Worm (Caenorhabditis elegans) whole organism, early embryonic: ENCODE results near the gene nhr-201.

Experiments
- B0310.2 ChIP-seq: sonication (generic microtip); optimal IDR thresholded peaks from 2 replicates; lab custom pipeline; 2016; ENCODE audit warnings: mild to moderate bottlenecking, missing genetic modification characterization, missing compliant biosample characterization
- F13C5.2 ChIP-seq: sonication (generic microtip); optimal IDR thresholded peaks from 2 replicates; lab custom pipeline; 2017; ENCODE audit warnings: mild to moderate bottlenecking, missing genetic modification characterization, inconsistent platforms, missing compliant biosample characterization
- aly-1 ChIP-seq: sonication (generic microtip); optimal IDR thresholded peaks from 2 replicates; lab custom pipeline; 2016; ENCODE audit warnings: missing genetic modification characterization, missing compliant biosample characterization
- ama-1 ChIP-seq: fragments of 150-350 bp; optimal IDR thresholded peaks from 2 replicates; lab custom pipeline; 2014
- ceh-13 ChIP-seq: fragments of 200-800 bp; sonication (Bioruptor generic); optimal IDR thresholded peaks from 2 replicates; lab custom pipeline; 2018; ENCODE audit warnings: mild to moderate bottlenecking, missing genetic modification characterization, missing compliant biosample characterization
- ceh-36 ChIP-seq: sonication (generic microtip); optimal IDR thresholded peaks from 2 replicates; lab custom pipeline; 2016; ENCODE audit warnings: missing genetic modification characterization, inconsistent platforms, missing compliant biosample characterization
- ets-7 ChIP-seq: sonication (generic microtip); optimal IDR thresholded peaks from 2 replicates; lab custom pipeline; 2016; ENCODE audit warnings: missing genotype, missing genetic modification characterization, missing compliant biosample characterization
- flt-1 ChIP-seq: fragments of 200-800 bp; sonication (Bioruptor generic); IDR thresholded peaks from 2 replicates; pipeline ENCODE4 v1.3.6; 2022; ENCODE audit warnings: missing genetic modification characterization, missing compliant biosample characterization
- hmbx-1 ChIP-seq: sonication (generic microtip); optimal IDR thresholded peaks from 2 replicates; lab custom pipeline; 2016; ENCODE audit warnings: mild to moderate bottlenecking, missing genetic modification characterization, missing compliant biosample characterization
- hmg-4 ChIP-seq: fragments of 200-800 bp; sonication (Bioruptor generic); optimal IDR thresholded peaks from 2 replicates; lab custom pipeline; 2018; ENCODE audit warnings: mild to moderate bottlenecking, missing genetic modification characterization, missing compliant biosample characterization
- hnd-1 ChIP-seq: sonication (generic microtip); optimal IDR thresholded peaks from 2 replicates; lab custom pipeline; 2016; ENCODE audit warnings: missing genetic modification characterization, missing compliant biosample characterization
- pes-1 ChIP-seq: fragments of 200-800 bp; sonication (Bioruptor generic); IDR thresholded peaks from 2 replicates; pipeline ENCODE4 v1.3.6; 2022; ENCODE audit warnings: missing genetic modification reagents, missing genetic modification characterization, missing compliant biosample characterization
- scrt-1 ChIP-seq: fragments of 200-800 bp; sonication (Bioruptor generic); IDR thresholded peaks from 2 replicates; pipeline ENCODE4 v1.3.6; 2022; ENCODE audit warnings: missing genetic modification characterization, missing compliant biosample characterization
- sea-1 ChIP-seq: fragments of 200-800 bp; sonication (Bioruptor generic); conservative IDR thresholded peaks from 2 replicates; pipeline ENCODE4 v1.3.6; 2022; ENCODE audit warnings: missing genetic modification characterization, missing compliant biosample characterization
- tbx-11 ChIP-seq: fragments of 200-800 bp; sonication (Bioruptor generic); IDR thresholded peaks from 2 replicates; pipeline ENCODE4 v1.3.6; 2022; ENCODE audit warnings: missing genetic modification characterization, missing compliant biosample characterization
- tbx-37 ChIP-seq: fragments of 200-800 bp; sonication (Bioruptor generic); conservative IDR thresholded peaks from 2 replicates; pipeline ENCODE4 v1.3.6; 2022; ENCODE audit warnings: missing genetic modification reagents, missing genetic modification characterization, missing compliant biosample characterization
- tra-4 ChIP-seq: sonication (generic microtip); optimal IDR thresholded peaks from 2 replicates; lab custom pipeline; 2017; ENCODE audit warnings: missing genetic modification characterization, missing compliant biosample characterization

The nhr-201 gene

ce11 chrV:468460-468859, 3.8 kb downstream of the nhr-201 start, which contains the start of gene srbc-57:
Gene srbc-57, minus strand, starts transcription at chrV:468560.
- TF ChIP-seq flt-1 (no peak), aly-1 (tag; lab: Kevin White, UChicago) (no peak), F13C5.2 (tag; lab: Kevin White, UChicago) (no peak)

DNA sequence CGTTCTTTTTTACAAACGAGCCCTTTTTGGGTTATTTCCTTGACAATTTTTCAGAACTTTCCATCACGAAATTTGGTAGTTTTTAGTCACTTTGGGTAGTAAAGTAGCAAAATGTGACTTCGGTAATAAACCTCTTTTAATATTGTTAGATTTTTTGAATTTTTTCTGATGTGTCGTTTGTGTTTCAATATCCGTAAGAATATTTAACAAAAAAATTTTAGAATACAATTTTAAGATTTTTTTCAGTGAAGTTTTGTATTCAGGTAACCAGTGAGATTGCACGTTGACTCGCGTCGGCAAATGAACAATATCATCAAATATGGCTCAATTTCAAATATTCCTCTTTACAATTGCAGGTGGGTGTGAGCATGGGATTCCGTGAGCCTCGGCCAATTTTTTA, 8.0 kb downstream of the nhr-201 start, which contains the start of gene srt-31:
Gene srt-31 (plus strand): TSS at position 301 of the 400 bp plus-strand sequence.
- no peak for TF ChIP-seq tbx-37 (GFP tag; lab: Robert Waterston, UW)

ce11 chrV:474516-474915, 9.9 kb downstream of the nhr-201 start, which contains the start of gene nhr-99:
Gene nhr-99, plus strand, starts transcription at chrV:474778.
- TF ChIP-seq B0310.2 (no peak), hmbx-1 (no peak), ets-7 (no peak), hnd-1 (tag; lab: Kevin White, UChicago) (no peak), F13C5.2 (tag; lab: Kevin White, UChicago) (no peak), ama-1 (lab: Kevin White, UChicago) (no peak), tra-4 (tag; lab: Kevin White, UChicago) (no peak), tbx-11 (GFP tag; lab: Robert Waterston, UW) (no peak), aly-1 (tag; lab: Kevin White, UChicago) (no peak), flt-1 (no peak), ceh-36 (no peak)

DNA sequence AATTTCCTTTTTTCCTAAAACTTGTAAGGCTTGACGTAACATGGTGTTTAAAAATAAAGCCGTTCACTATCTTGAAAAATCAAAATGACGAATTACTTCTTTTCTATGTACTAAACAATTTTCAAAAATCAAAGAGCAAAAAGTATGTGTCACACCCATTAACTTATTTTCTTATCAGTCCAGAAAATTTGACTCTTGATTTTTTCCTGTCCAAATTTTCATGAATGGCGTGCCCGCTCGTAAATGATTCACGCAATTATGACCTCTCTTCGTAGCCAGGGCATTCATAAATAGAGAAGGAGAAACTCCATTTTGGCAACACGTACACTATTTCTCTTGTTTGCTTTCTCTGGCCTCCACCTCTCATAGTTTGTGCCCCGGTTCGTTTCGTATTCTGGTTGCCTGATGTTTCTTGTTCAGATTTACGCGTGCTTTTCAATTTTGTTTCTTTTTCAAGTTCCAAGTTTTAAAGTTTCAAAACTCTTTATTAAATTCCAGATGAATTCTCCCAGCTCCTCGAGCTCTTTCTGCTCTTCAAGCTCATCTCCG, 13.1 kb downstream of the nhr-201 start, which contains the start of gene nhr-55:
Gene nhr-55 (plus strand): TSS at position 499 of the 549 bp plus-strand sequence.
- no peak for TF ChIP-seq aly-1 (tag; lab: Kevin White, UChicago)
- TF ChIP-seq ceh-13 (GFP tag; lab: Kevin White, UChicago): no peak
- TF ChIP-seq pes-1 (GFP tag; lab: Robert Waterston, UW): no peak
- TF ChIP-seq ama-1 (lab: Kevin White, UChicago): no peak
- TF ChIP-seq F13C5.2 (tag; lab: Kevin White, UChicago): no peak
- TF ChIP-seq tra-4 (tag; lab: Kevin White, UChicago): no peak
- TF ChIP-seq tbx-11 (GFP tag; lab: Robert Waterston, UW): no peak
- no peak for TF ChIP-seq sea-1
- TF ChIP-seq B0310.2: no peak
- no peak for TF ChIP-seq tbx-37 (GFP tag; lab: Robert Waterston, UW)
- TF ChIP-seq ceh-36: no peak
- TF ChIP-seq scrt-1 (GFP tag; lab: Robert Waterston, UW): no peak
- no peak for TF ChIP-seq hmg-4
- no peak for TF ChIP-seq ets-7

DNA sequence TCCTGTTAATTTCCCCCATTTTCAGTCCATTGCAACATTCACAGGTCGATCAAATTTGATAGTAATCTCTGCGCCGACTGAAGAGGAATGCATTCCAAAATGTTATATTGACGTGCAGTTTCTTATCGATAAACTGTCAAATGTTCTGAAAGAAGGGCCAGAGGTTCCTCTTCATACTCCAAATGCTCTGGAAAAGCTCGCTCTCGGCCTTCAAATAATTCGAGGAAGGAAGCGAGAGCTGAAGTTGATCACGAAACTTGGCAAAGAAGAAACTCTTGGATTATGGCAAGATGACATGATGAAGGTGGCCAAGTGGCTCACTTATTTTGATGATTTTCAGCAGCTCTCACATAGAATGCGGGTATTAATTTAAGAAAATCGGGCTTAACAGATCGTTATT, 14.4 kb downstream of the nhr-201 start:
- no peak for TF ChIP-seq F13C5.2 (tag; lab: Kevin White, UChicago)
- no peak for TF ChIP-seq scrt-1 (GFP tag; lab: Robert Waterston, UW)
- TF ChIP-seq ceh-36: no peak
- no peak for TF ChIP-seq B0310.2
- TF ChIP-seq ama-1 (lab: Kevin White, UChicago): no peak
- no peak for TF ChIP-seq tra-4 (tag; lab: Kevin White, UChicago)

- no peak for TF ChIP-seq scrt-1 (GFP tag; lab: Robert Waterston, UW)
Observed at ce11 chrV:482860-483259, 18.2 kb downstream of the nhr-201 start.

- no peak for TF ChIP-seq scrt-1 (GFP tag; lab: Robert Waterston, UW)
- no peak for TF ChIP-seq hmg-4
- TF ChIP-seq tra-4 (tag; lab: Kevin White, UChicago): no peak
- no peak for TF ChIP-seq tbx-37 (GFP tag; lab: Robert Waterston, UW)
- TF ChIP-seq aly-1 (tag; lab: Kevin White, UChicago): no peak
- TF ChIP-seq ceh-36: no peak
- no peak for TF ChIP-seq pes-1 (GFP tag; lab: Robert Waterston, UW)
- TF ChIP-seq flt-1: no peak
- TF ChIP-seq F13C5.2 (tag; lab: Kevin White, UChicago): no peak
- TF ChIP-seq ama-1 (lab: Kevin White, UChicago): no peak
- TF ChIP-seq hnd-1 (tag; lab: Kevin White, UChicago): no peak
- no peak for TF ChIP-seq tbx-11 (GFP tag; lab: Robert Waterston, UW)
- TF ChIP-seq B0310.2: no peak
- no peak for TF ChIP-seq ets-7
- no peak for TF ChIP-seq ceh-13 (GFP tag; lab: Kevin White, UChicago)
Observed at ce11 chrV:483289-483795, 18.7 kb downstream of the nhr-201 start, which contains the start of gene nhr-130. Gene nhr-130, minus strand, starts transcription at chrV:483339.

- TF ChIP-seq hnd-1 (tag; lab: Kevin White, UChicago) (no peak), ceh-13 (GFP tag; lab: Kevin White, UChicago) (no peak), scrt-1 (GFP tag; lab: Robert Waterston, UW) (no peak)
Observed at ce11 chrV:484285-484890, 19.8 kb downstream of the nhr-201 start, which contains the start of gene nhr-212. Gene nhr-212, plus strand, starts transcription at chrV:484857.

ce11 chrV:486684-487083, 22.1 kb downstream of the nhr-201 start, which contains the start of gene nhr-211:
Gene nhr-211, plus strand, starts transcription at chrV:486984.
- TF ChIP-seq pes-1 (GFP tag; lab: Robert Waterston, UW) (no peak), hmg-4 (no peak), hmbx-1 (no peak), ets-7 (no peak), flt-1 (no peak), hnd-1 (tag; lab: Kevin White, UChicago) (no peak)
